Worm (Caenorhabditis elegans) whole organism, midembryonic: Measurements from ENCODE around the gene C01G10.5.

ENCODE experiments used
- T22C8.4 ChIP-seq: fragments of 200-800 bp; sonication (Bioruptor generic); IDR thresholded peaks from 2 replicates; pipeline ENCODE4 v1.3.6; 2022; ENCODE audit warnings: missing genetic modification characterization, missing compliant biosample characterization
- ref-1 ChIP-seq: fragments of 200-800 bp; sonication (Bioruptor generic); conservative IDR thresholded peaks from 2 replicates; pipeline ENCODE4 v1.3.6; 2022; ENCODE audit warnings: missing genetic modification reagents, missing genetic modification characterization, missing compliant biosample characterization
- ztf-23 ChIP-seq: fragments of 200-800 bp; sonication (Bioruptor generic); IDR thresholded peaks from 2 replicates; pipeline ENCODE4 v1.3.6; 2022; ENCODE audit warnings: missing genetic modification reagents, missing genetic modification characterization, missing compliant biosample characterization
- ztf-29 ChIP-seq: fragments of 200-800 bp; sonication (Bioruptor generic); IDR thresholded peaks from 2 replicates; pipeline ENCODE4 v1.3.6; 2022; ENCODE audit warnings: missing genetic modification reagents, missing genetic modification characterization, missing compliant biosample characterization

ce11 chrV:15052368-15052767 lies 37.0 kb downstream of the C01G10.5 start, which contains the start of the genes fbxa-82 and C25D7.5:
- TF ChIP-seq T22C8.4 (GFP tag; lab: Robert Waterston, UW) = no peak
- TF ChIP-seq ref-1 = no peak
- TF ChIP-seq ztf-23 (GFP tag; lab: Robert Waterston, UW) = no peak
- no peak for TF ChIP-seq ztf-29 (GFP tag; lab: Robert Waterston, UW)
